Fruit fly (Drosophila melanogaster): ENCODE measurements around the gene hoe1.

DNA sequence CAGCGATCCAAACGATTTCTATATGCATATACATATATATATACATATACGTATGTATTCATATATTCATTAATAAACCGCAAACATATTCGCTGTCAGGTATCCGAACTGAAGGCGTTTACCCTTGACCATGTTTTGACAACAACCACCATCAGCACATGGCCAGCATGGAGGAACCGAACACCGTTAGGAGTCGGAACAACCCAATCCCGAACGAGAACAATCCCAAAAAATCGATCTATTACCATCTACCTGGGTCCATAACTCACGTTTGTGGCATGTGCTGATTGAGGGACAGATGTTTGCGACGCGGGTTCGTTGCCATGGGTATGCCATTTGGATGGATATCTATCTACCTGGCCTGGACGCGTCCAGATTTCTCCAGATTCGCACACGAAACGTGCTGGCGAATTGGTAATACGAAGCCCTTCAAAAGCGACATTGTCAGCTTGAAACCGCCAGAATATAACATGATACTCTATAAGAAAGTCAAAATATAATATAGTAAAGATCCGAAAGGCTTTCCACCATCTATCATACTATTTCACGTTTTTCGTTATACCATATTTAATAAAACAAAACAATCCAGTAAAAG lies 42.6 kb downstream of the hoe1 start, which contains the start of gene CG15625:
- no peak for TF ChIP-seq so (GFP tag; IDR thresholded peaks at IDR 0.05)
- TF ChIP-seq lola (GFP tag; optimal IDR thresholded peaks at IDR 0.05) = no peak
- TF ChIP-seq GATAe (GFP tag; conservative IDR thresholded peaks at IDR 0.05) = no peak
- TF ChIP-seq CG10959 (GFP tag; IDR thresholded peaks at IDR 0.05) = no peak
- no peak for TF ChIP-seq tio (GFP tag; optimal IDR thresholded peaks at IDR 0.05)
- no peak for TF ChIP-seq C15 (GFP tag; IDR thresholded peaks at IDR 0.05)
- TF ChIP-seq CG9876 (GFP tag; optimal IDR thresholded peaks at IDR 0.05) = no peak
- TF ChIP-seq CG3407 (GFP tag; optimal IDR thresholded peaks at IDR 0.05) = no peak
- no peak for TF ChIP-seq H2.0 (GFP tag; IDR thresholded peaks at IDR 0.05)
- no peak for TF ChIP-seq Dek (tag; optimal IDR thresholded peaks at IDR 0.05)
- TF ChIP-seq Dad (GFP tag; optimal IDR thresholded peaks at IDR 0.05) = no peak

Data from whole organism, embryonic.